Worm (Caenorhabditis elegans): Measurements from ENCODE around the gene rps-30.

ce11 chrV:7798079-7798478, 21.7 kb downstream of the rps-30 start, which contains the start of gene ZK742.7:
- TF ChIP-seq lsy-2 (tag; optimal IDR thresholded peaks at IDR 0.05) (no peak), lin-13 (tag; optimal IDR thresholded peaks at IDR 0.05) (no peak), mls-2 (tag; optimal IDR thresholded peaks at IDR 0.05) (no peak), nhr-28 (tag; optimal IDR thresholded peaks at IDR 0.05) (no peak), nhr-12 (tag; optimal IDR thresholded peaks at IDR 0.05) (no peak), snpc-4 (tag; optimal IDR thresholded peaks at IDR 0.05) (no peak), unc-62 (GFP tag; optimal IDR thresholded peaks at IDR 0.05) (no peak), nhr-237 (tag; optimal IDR thresholded peaks at IDR 0.05) (no peak), M03D4.4 (tag; optimal IDR thresholded peaks at IDR 0.05) (no peak)

Measured in whole organism, mixed stage, embryonic.